Fruit fly (Drosophila melanogaster) whole organism, prepupa: ENCODE measurements around the gene Jhbp16.

Experiments used
- Blimp-1 ChIP-seq: fragments of 200-800 bp; sonication (Bioruptor generic); optimal IDR thresholded peaks from 3 replicates; lab custom pipeline; 2017; ENCODE audit warnings: missing biosample characterization, missing genetic modification characterization, mild to moderate bottlenecking, moderate library complexity, missing genetic modification reagents
- CG1621 ChIP-seq: fragments of 200-800 bp; sonication (Bioruptor generic); optimal IDR thresholded peaks from 3 replicates; lab custom pipeline; 2018; ENCODE audit warnings: missing biosample characterization, mild to moderate bottlenecking, missing genetic modification characterization
- CG6163 ChIP-seq: fragments of 200-800 bp; sonication (Bioruptor generic); IDR thresholded peaks from 3 replicates; pipeline ENCODE4 v1.3.6; 2022; ENCODE audit warnings: missing biosample characterization, missing genetic modification characterization
- CG6276 ChIP-seq: fragments of 200-800 bp; sonication (Bioruptor generic); optimal IDR thresholded peaks from 2 replicates; lab custom pipeline; 2017; ENCODE audit warnings: missing biosample characterization, mild to moderate bottlenecking, missing genetic modification characterization
- CG6792 ChIP-seq: fragments of 200-800 bp; sonication (Bioruptor generic); optimal IDR thresholded peaks from 3 replicates; lab custom pipeline; 2016; ENCODE audit warnings: missing biosample characterization, missing genetic modification characterization
- CG7368 ChIP-seq: fragments of 200-800 bp; sonication (Bioruptor generic); optimal IDR thresholded peaks from 3 replicates; lab custom pipeline; 2016; ENCODE audit warnings: missing biosample characterization, missing genetic modification characterization
- Eip78C ChIP-seq: fragments of 200-800 bp; sonication (Bioruptor generic); peaks from one replicate; lab custom pipeline; 2016; ENCODE audit warnings: missing biosample characterization, missing genetic modification characterization
- Ets21C ChIP-seq: fragments of 200-800 bp; sonication (Bioruptor generic); optimal IDR thresholded peaks from 3 replicates; lab custom pipeline; 2016; ENCODE audit warnings: missing biosample characterization, missing genetic modification characterization
- Hr38 ChIP-seq: sonication (Bioruptor generic); optimal IDR thresholded peaks from 2 replicates; lab custom pipeline; 2016; ENCODE audit warnings: missing biosample characterization, missing genetic modification characterization
- dac ChIP-seq: fragments of 200-800 bp; sonication (Bioruptor generic); optimal IDR thresholded peaks from 2 replicates; lab custom pipeline; 2017; ENCODE audit warnings: missing biosample characterization, mild to moderate bottlenecking, missing genetic modification characterization
- esn ChIP-seq: fragments of 200-800 bp; sonication (Bioruptor generic); optimal IDR thresholded peaks from 2 replicates; lab custom pipeline; 2016; ENCODE audit warnings: missing biosample characterization, mild to moderate bottlenecking, missing genetic modification characterization, moderate library complexity
- fd59A ChIP-seq: fragments of 200-800 bp; sonication (Bioruptor generic); optimal IDR thresholded peaks from 2 replicates; lab custom pipeline; 2017; ENCODE audit warnings: missing biosample characterization, mild to moderate bottlenecking, missing genetic modification characterization, missing genetic modification reagents
- fd85E ChIP-seq: fragments of 200-800 bp; sonication (Bioruptor generic); optimal IDR thresholded peaks from 3 replicates; lab custom pipeline; 2016; ENCODE audit warnings: missing biosample characterization, missing genetic modification characterization
- fkh ChIP-seq: fragments of 200-800 bp; sonication (Bioruptor generic); optimal IDR thresholded peaks from 3 replicates; lab custom pipeline; 2017; ENCODE audit warnings: missing biosample characterization, mild to moderate bottlenecking, missing genetic modification characterization, moderate library complexity

dm6 chr3R:21679310-21679709 is 15.1 kb downstream of the Jhbp16 start:
- TF ChIP-seq fkh (GFP tag; lab: Kevin White, UChicago): no peak
- no peak for TF ChIP-seq Hr38 (GFP tag; lab: Kevin White, UChicago)
- no peak for TF ChIP-seq Ets21C (GFP tag; lab: Kevin White, UChicago)
- no peak for TF ChIP-seq fd85E
- TF ChIP-seq CG6792: peak; percentile 0
- TF ChIP-seq Blimp-1: no peak
- no peak for TF ChIP-seq CG6163 (GFP tag; lab: Robert Waterston, UW)
- peak; percentile 83 for TF ChIP-seq Eip78C (GFP tag; lab: Kevin White, UChicago)
- no peak for TF ChIP-seq CG7368 (GFP tag; lab: Kevin White, UChicago)
- TF ChIP-seq dac (GFP tag; lab: Kevin White, UChicago): no peak
- TF ChIP-seq CG6276 (GFP tag; lab: Kevin White, UChicago): no peak
- TF ChIP-seq CG1621 (tag; lab: Kevin White, UChicago): no peak
- peak; percentile 36 for TF ChIP-seq esn (GFP tag; lab: Kevin White, UChicago)
- no peak for TF ChIP-seq fd59A (GFP tag; lab: Kevin White, UChicago)
